Fruit fly (Drosophila melanogaster): ENCODE data around the gene vri.
A peak's percentile ranks its signal among the peaks of the same experiment; 100 is the strongest.

vri gene

dm6 chr2L:5288721-5289120 is at the start of gene vri:
Gene vri, plus strand, starts transcription at chr2L:5288944.
- TF ChIP-seq CG4360 (GFP tag; IDR thresholded peaks at IDR 0.05) (peak; percentile 79), seq (GFP tag; IDR thresholded peaks at IDR 0.05) (no peak), CG8359 (GFP tag; optimal IDR thresholded peaks at IDR 0.05; ENCODE audit: borderline replicate concordance) (no peak), CG32532 (GFP tag; IDR thresholded peaks at IDR 0.05) (no peak), CG1792 (GFP tag; optimal IDR thresholded peaks at IDR 0.05) (no peak), CG15601 (tag; optimal IDR thresholded peaks at IDR 0.05) (peak; percentile 26), jumu (GFP tag; optimal IDR thresholded peaks at IDR 0.05) (no peak), kni (GFP tag; optimal IDR thresholded peaks at IDR 0.05) (peak; percentile 43), CG3407 (GFP tag; optimal IDR thresholded peaks at IDR 0.05) (no peak), CG32772 (GFP tag; IDR thresholded peaks at IDR 0.05) (no peak), Gsc (GFP tag; IDR thresholded peaks at IDR 0.05) (no peak), cg (GFP tag; optimal IDR thresholded peaks at IDR 0.05) (no peak), CG8944 (GFP tag; optimal IDR thresholded peaks at IDR 0.05) (no peak), HmgZ (tag; optimal IDR thresholded peaks at IDR 0.05) (no peak), CG15073 (GFP tag; optimal IDR thresholded peaks at IDR 0.05) (no peak), CG13424 (tag; optimal IDR thresholded peaks at IDR 0.05) (no peak), Hr39 (optimal IDR thresholded peaks at IDR 0.05) (no peak), Blimp-1 (GFP tag; optimal IDR thresholded peaks at IDR 0.05) (peak; percentile 70), dm (GFP tag; optimal IDR thresholded peaks at IDR 0.05) (no peak), gcm (GFP tag; optimal IDR thresholded peaks at IDR 0.05) (no peak), CG9876 (GFP tag; optimal IDR thresholded peaks at IDR 0.05) (no peak), CG3838 (GFP tag; optimal IDR thresholded peaks at IDR 0.05) (no peak), CG18764 (GFP tag; optimal IDR thresholded peaks at IDR 0.05) (no peak), Doc3 (GFP tag; IDR thresholded peaks at IDR 0.05; ENCODE audit: partially characterized antibody) (no peak), CG7556 (GFP tag; optimal IDR thresholded peaks at IDR 0.05) (no peak), Atf-2 (GFP tag; optimal IDR thresholded peaks at IDR 0.05) (no peak), ci (GFP tag; IDR thresholded peaks at IDR 0.05) (0 out of 3 replicates have a peak, but pooled peaks have one; percentile 25), zf30C (GFP tag; optimal IDR thresholded peaks at IDR 0.05) (no peak), CG13894 (tag; optimal IDR thresholded peaks at IDR 0.05) (no peak), CG5180 (GFP tag; optimal IDR thresholded peaks at IDR 0.05) (peak; percentile 98), CG18011 (GFP tag; optimal IDR thresholded peaks at IDR 0.05) (no peak), HLH54F (GFP tag; optimal IDR thresholded peaks at IDR 0.05) (no peak), Spps (tag; optimal IDR thresholded peaks at IDR 0.05) (no peak)

- peak; percentile 25 for TF ChIP-seq ATbp (GFP tag; optimal IDR thresholded peaks at IDR 0.05)
- TF ChIP-seq cg (GFP tag; optimal IDR thresholded peaks at IDR 0.05): peak; percentile 13
- TF ChIP-seq CG9609 (GFP tag; optimal IDR thresholded peaks at IDR 0.05): no peak
- no peak for TF ChIP-seq Ptx1 (GFP tag; IDR thresholded peaks at IDR 0.05)
- no peak for TF ChIP-seq CG17361 (GFP tag; IDR thresholded peaks at IDR 0.05)
- TF ChIP-seq CG8765 (GFP tag; IDR thresholded peaks at IDR 0.05): no peak
- TF ChIP-seq CG43689 (GFP tag; IDR thresholded peaks at IDR 0.05): no peak
- TF ChIP-seq CG33557 (GFP tag; optimal IDR thresholded peaks at IDR 0.05): peak; percentile 1
- TF ChIP-seq CG11696 (GFP tag; IDR thresholded peaks at IDR 0.05): no peak
- TF ChIP-seq disco-r (GFP tag; optimal IDR thresholded peaks at IDR 0.05): no peak
- TF ChIP-seq jing (GFP tag; optimal IDR thresholded peaks at IDR 0.05): no peak
- no peak for TF ChIP-seq CG15011 (GFP tag; optimal IDR thresholded peaks at IDR 0.05)
- no peak for TF ChIP-seq Doc2 (GFP tag; IDR thresholded peaks at IDR 0.05)
- TF ChIP-seq CG9932 (GFP tag; IDR thresholded peaks at IDR 0.05): no peak
- TF ChIP-seq Hr78 (GFP tag; optimal IDR thresholded peaks at IDR 0.05): peak in 1 of 2 experiments; percentile 75
- TF ChIP-seq Mrtf (GFP tag; IDR thresholded peaks at IDR 0.05): no peak
- TF ChIP-seq CG14014 (GFP tag; IDR thresholded peaks at IDR 0.05): no peak
- TF ChIP-seq CG34224 (GFP tag; IDR thresholded peaks at IDR 0.05; ENCODE audit: partially characterized antibody): no peak
- no peak for TF ChIP-seq fu2 (GFP tag; optimal IDR thresholded peaks at IDR 0.05)
Observed at dm6 chr2L:5239433-5240278, 49.1 kb upstream of the vri start.

All from whole organism, embryonic.